Fruit fly (Drosophila melanogaster) whole organism, prepupa: ENCODE results near the gene Gapvd1.

Experiments used
- CG10631 ChIP-seq: fragments of 200-800 bp; sonication (Bioruptor generic); optimal IDR thresholded peaks from 2 replicates; lab custom pipeline; 2016; ENCODE audit warnings: missing biosample characterization, missing genetic modification characterization
- CG10669 ChIP-seq: fragments of 200-800 bp; sonication (Bioruptor generic); optimal IDR thresholded peaks from 3 replicates; lab custom pipeline; 2018; ENCODE audit warnings: missing biosample characterization, mild to moderate bottlenecking, missing genetic modification characterization, moderate library complexity
- CG11762 ChIP-seq: fragments of 200-800 bp; sonication (Bioruptor generic); optimal IDR thresholded peaks from 3 replicates; lab custom pipeline; 2016; ENCODE audit warnings: missing biosample characterization, missing genetic modification characterization; ENCODE audit not compliant: insufficient read depth
- CG11902 ChIP-seq: fragments of 200-800 bp; sonication (Bioruptor generic); optimal IDR thresholded peaks from 3 replicates; lab custom pipeline; 2016; ENCODE audit warnings: missing biosample characterization, missing genetic modification characterization
- CG15336 ChIP-seq: fragments of 200-800 bp; sonication (Bioruptor generic); IDR thresholded peaks from 2 replicates; pipeline ENCODE4 v1.3.6; 2022; ENCODE audit warnings: missing biosample characterization, missing genetic modification characterization
- CG1621 ChIP-seq: fragments of 200-800 bp; sonication (Bioruptor generic); optimal IDR thresholded peaks from 3 replicates; lab custom pipeline; 2018; ENCODE audit warnings: missing biosample characterization, mild to moderate bottlenecking, missing genetic modification characterization
- CG16779 ChIP-seq: fragments of 200-800 bp; sonication (Bioruptor generic); optimal IDR thresholded peaks from 3 replicates; lab custom pipeline; 2017; ENCODE audit warnings: missing biosample characterization, mild to moderate bottlenecking, missing genetic modification characterization
- CG3032 ChIP-seq: fragments of 200-800 bp; optimal IDR thresholded peaks from 2 replicates; lab custom pipeline; 2019; ENCODE audit warnings: missing biosample characterization, mild to moderate bottlenecking, missing genetic modification characterization, moderate library complexity
- CG31627 ChIP-seq: fragments of 200-800 bp; sonication (Bioruptor generic); optimal IDR thresholded peaks from 3 replicates; lab custom pipeline; 2016; ENCODE audit warnings: missing biosample characterization, missing genetic modification characterization
- CG32006 ChIP-seq: fragments of 200-800 bp; sonication (Bioruptor generic); optimal IDR thresholded peaks from 3 replicates; lab custom pipeline; 2017; ENCODE audit warnings: missing biosample characterization, mild to moderate bottlenecking, missing genetic modification characterization
- CG34406 ChIP-seq: fragments of 200-800 bp; sonication (Bioruptor generic); optimal IDR thresholded peaks from 3 replicates; lab custom pipeline; 2016; ENCODE audit warnings: missing biosample characterization, missing genetic modification characterization
- CG3919 ChIP-seq: fragments of 200-800 bp; sonication (Bioruptor generic); optimal IDR thresholded peaks from 3 replicates; lab custom pipeline; 2016; ENCODE audit warnings: missing biosample characterization, missing genetic modification characterization
- CG4318 ChIP-seq: fragments of 200-800 bp; sonication (Bioruptor generic); optimal IDR thresholded peaks from 3 replicates; lab custom pipeline; 2017; ENCODE audit warnings: missing biosample characterization, mild to moderate bottlenecking, missing genetic modification characterization
- CG6276 ChIP-seq: fragments of 200-800 bp; sonication (Bioruptor generic); optimal IDR thresholded peaks from 2 replicates; lab custom pipeline; 2017; ENCODE audit warnings: missing biosample characterization, mild to moderate bottlenecking, missing genetic modification characterization
- CG6792 ChIP-seq: fragments of 200-800 bp; sonication (Bioruptor generic); optimal IDR thresholded peaks from 3 replicates; lab custom pipeline; 2016; ENCODE audit warnings: missing biosample characterization, missing genetic modification characterization
- CG6808 ChIP-seq: fragments of 200-800 bp; sonication (Bioruptor generic); optimal IDR thresholded peaks from 3 replicates; lab custom pipeline; 2017; ENCODE audit warnings: missing biosample characterization, missing genetic modification characterization, mild to moderate bottlenecking, moderate library complexity, missing genetic modification reagents
- CG6854 ChIP-seq: fragments of 200-800 bp; sonication (Bioruptor generic); optimal IDR thresholded peaks from 2 replicates; lab custom pipeline; 2017; ENCODE audit warnings: missing biosample characterization, mild to moderate bottlenecking, missing genetic modification characterization
- CG7368 ChIP-seq: fragments of 200-800 bp; sonication (Bioruptor generic); optimal IDR thresholded peaks from 3 replicates; lab custom pipeline; 2016; ENCODE audit warnings: missing biosample characterization, missing genetic modification characterization
- CG8119 ChIP-seq: fragments of 200-800 bp; sonication (Bioruptor generic); IDR thresholded peaks from 3 replicates; pipeline ENCODE4 v1.3.6; 2022; ENCODE audit warnings: missing biosample characterization, missing genetic modification characterization
- CG8319 ChIP-seq: fragments of 200-800 bp; sonication (Bioruptor generic); optimal IDR thresholded peaks from 3 replicates; lab custom pipeline; 2016; ENCODE audit warnings: missing biosample characterization, missing genetic modification characterization
- Eip75B ChIP-seq: fragments of 200-800 bp; sonication (Bioruptor generic); optimal IDR thresholded peaks from 3 replicates; lab custom pipeline; 2016; ENCODE audit warnings: missing biosample characterization, missing genetic modification characterization
- Eip78C ChIP-seq: fragments of 200-800 bp; sonication (Bioruptor generic); peaks from one replicate; lab custom pipeline; 2016; ENCODE audit warnings: missing biosample characterization, missing genetic modification characterization
- Ets21C ChIP-seq: fragments of 200-800 bp; sonication (Bioruptor generic); optimal IDR thresholded peaks from 3 replicates; lab custom pipeline; 2016; ENCODE audit warnings: missing biosample characterization, missing genetic modification characterization
- Hr38 ChIP-seq: sonication (Bioruptor generic); optimal IDR thresholded peaks from 2 replicates; lab custom pipeline; 2016; ENCODE audit warnings: missing biosample characterization, missing genetic modification characterization
- Hr39 ChIP-seq: fragments of 200-800 bp; sonication (Bioruptor generic); optimal IDR thresholded peaks from 2 replicates; lab custom pipeline; 2016; ENCODE audit warnings: missing biosample characterization, missing genetic modification characterization
- Met ChIP-seq: fragments of 200-800 bp; sonication (Bioruptor generic); optimal IDR thresholded peaks from 3 replicates; lab custom pipeline; 2016; ENCODE audit warnings: missing biosample characterization, missing genetic modification characterization
- Smox ChIP-seq: fragments of 200-800 bp; sonication (Bioruptor generic); optimal IDR thresholded peaks from 3 replicates; lab custom pipeline; 2016; ENCODE audit warnings: missing biosample characterization, missing genetic modification characterization
- Sox102F ChIP-seq: fragments of 200-800 bp; sonication (Bioruptor generic); optimal IDR thresholded peaks from 2 replicates; lab custom pipeline; 2016; ENCODE audit warnings: missing biosample characterization, mild to moderate bottlenecking, missing genetic modification characterization
- Sox14 ChIP-seq: fragments of 200-800 bp; sonication (Bioruptor generic); optimal IDR thresholded peaks from 3 replicates; lab custom pipeline; 2016; ENCODE audit warnings: missing biosample characterization, missing genetic modification characterization
- achi ChIP-seq: fragments of 200-800 bp; sonication (Bioruptor generic); optimal IDR thresholded peaks from 3 replicates; lab custom pipeline; 2016; ENCODE audit warnings: missing biosample characterization, missing genetic modification characterization
- cyc ChIP-seq: fragments of 200-800 bp; sonication (Bioruptor generic); optimal IDR thresholded peaks from 3 replicates; lab custom pipeline; 2016; ENCODE audit warnings: missing biosample characterization, missing genetic modification characterization
- dac ChIP-seq: fragments of 200-800 bp; sonication (Bioruptor generic); optimal IDR thresholded peaks from 2 replicates; lab custom pipeline; 2017; ENCODE audit warnings: missing biosample characterization, mild to moderate bottlenecking, missing genetic modification characterization
- dsx ChIP-seq: fragments of 200-800 bp; optimal IDR thresholded peaks from 3 replicates; lab custom pipeline; 2019; ENCODE audit warnings: missing biosample characterization, mild to moderate bottlenecking, missing genetic modification characterization, moderate library complexity; ENCODE audit not compliant: poor library complexity, severe bottlenecking
- eg ChIP-seq: fragments of 200-800 bp; sonication (Bioruptor generic); IDR thresholded peaks from 3 replicates; pipeline ENCODE4 v1.3.6; 2022; ENCODE audit warnings: missing biosample characterization, missing genetic modification characterization
- esn ChIP-seq: fragments of 200-800 bp; sonication (Bioruptor generic); optimal IDR thresholded peaks from 2 replicates; lab custom pipeline; 2016; ENCODE audit warnings: missing biosample characterization, mild to moderate bottlenecking, missing genetic modification characterization, moderate library complexity
- fd59A ChIP-seq: fragments of 200-800 bp; sonication (Bioruptor generic); optimal IDR thresholded peaks from 2 replicates; lab custom pipeline; 2017; ENCODE audit warnings: missing biosample characterization, mild to moderate bottlenecking, missing genetic modification characterization, missing genetic modification reagents
- fd85E ChIP-seq: fragments of 200-800 bp; sonication (Bioruptor generic); optimal IDR thresholded peaks from 3 replicates; lab custom pipeline; 2016; ENCODE audit warnings: missing biosample characterization, missing genetic modification characterization
- fkh ChIP-seq: fragments of 200-800 bp; sonication (Bioruptor generic); optimal IDR thresholded peaks from 3 replicates; lab custom pipeline; 2017; ENCODE audit warnings: missing biosample characterization, mild to moderate bottlenecking, missing genetic modification characterization, moderate library complexity
- lz ChIP-seq: fragments of 200-800 bp; sonication (Bioruptor generic); optimal IDR thresholded peaks from 3 replicates; lab custom pipeline; 2016; ENCODE audit warnings: missing biosample characterization, missing genetic modification characterization
- net ChIP-seq: fragments of 200-800 bp; sonication (Bioruptor generic); optimal IDR thresholded peaks from 3 replicates; lab custom pipeline; 2016; ENCODE audit warnings: missing biosample characterization, missing genetic modification characterization
- spab ChIP-seq: fragments of 200-800 bp; sonication (Bioruptor generic); optimal IDR thresholded peaks from 2 replicates; lab custom pipeline; 2017; ENCODE audit warnings: missing biosample characterization, mild to moderate bottlenecking, missing genetic modification characterization, missing genetic modification reagents
- vri ChIP-seq: fragments of 200-800 bp; sonication (Bioruptor generic); optimal IDR thresholded peaks from 3 replicates; lab custom pipeline; 2016; ENCODE audit warnings: missing biosample characterization, mild to moderate bottlenecking, missing genetic modification characterization

Gapvd1 gene

dm6 chrX:11379139-11379538, 54.0 kb downstream of the Gapvd1 start (continued):
- TF ChIP-seq fd59A (no peak), CG1621 (tag; lab: Kevin White, UChicago) (no peak), CG8119 (GFP tag; lab: Robert Waterston, UW) (peak; percentile 38; the same call in 1 of the 3 replicates), Eip78C (GFP tag; lab: Kevin White, UChicago) (peak; percentile 73), cyc (GFP tag; lab: Kevin White, UChicago) (peak; percentile 2), CG34406 (GFP tag; lab: Kevin White, UChicago) (peak; percentile 9), CG10669 (GFP tag; lab: Kevin White, UChicago) (no peak), CG6808 (GFP tag; lab: Kevin White, UChicago) (no peak), CG11902 (GFP tag; lab: Kevin White, UChicago) (no peak), CG32006 (GFP tag; lab: Kevin White, UChicago) (no peak), CG3032 (tag; lab: Kevin White, UChicago) (peak; percentile 29), CG8319 (no peak), achi (GFP tag; lab: Kevin White, UChicago) (peak; percentile 4), CG3919 (GFP tag; lab: Kevin White, UChicago) (no peak), Hr38 (GFP tag; lab: Kevin White, UChicago) (no peak), Eip75B (peak; percentile 21), CG6854 (GFP tag; lab: Kevin White, UChicago) (no peak), Sox102F (no peak), CG6792 (GFP tag; lab: Kevin White, UChicago) (no peak), vri (GFP tag; lab: Kevin White, UChicago) (no peak), CG10631 (GFP tag; lab: Kevin White, UChicago) (no peak), lz (peak; percentile 23), CG16779 (tag; lab: Kevin White, UChicago) (no peak), net (no peak), Hr39 (GFP tag; lab: Kevin White, UChicago) (no peak), eg (GFP tag; lab: Robert Waterston, UW) (peak; percentile 61; the same call in 2 of the 3 replicates), CG6276 (GFP tag; lab: Kevin White, UChicago) (no peak), Met (GFP tag; lab: Kevin White, UChicago) (peak; percentile 13)

- TF ChIP-seq Eip78C (GFP tag; lab: Kevin White, UChicago): no peak
- TF ChIP-seq dac: no peak
- no peak for TF ChIP-seq lz
- TF ChIP-seq Hr39 (GFP tag; lab: Kevin White, UChicago): no peak
- no peak for TF ChIP-seq dsx
- no peak for TF ChIP-seq fkh (GFP tag; lab: Kevin White, UChicago)
- TF ChIP-seq spab: no peak
- no peak for TF ChIP-seq CG15336 (GFP tag; lab: Robert Waterston, UW)
- TF ChIP-seq fd59A: no peak
- TF ChIP-seq Smox (GFP tag; lab: Kevin White, UChicago): no peak
- no peak for TF ChIP-seq CG11762 (GFP tag; lab: Kevin White, UChicago)
- TF ChIP-seq fd85E (GFP tag; lab: Kevin White, UChicago): no peak
- TF ChIP-seq Ets21C (GFP tag; lab: Kevin White, UChicago): no peak
- no peak for TF ChIP-seq CG8119 (GFP tag; lab: Robert Waterston, UW)
- no peak for TF ChIP-seq CG4318 (GFP tag; lab: Kevin White, UChicago)
- TF ChIP-seq cyc (GFP tag; lab: Kevin White, UChicago): no peak
- no peak for TF ChIP-seq esn (GFP tag; lab: Kevin White, UChicago)
- TF ChIP-seq CG16779 (tag; lab: Kevin White, UChicago): no peak
Measured at dm6 chrX:11379747-11380146, 54.6 kb downstream of the Gapvd1 start.

dm6 chrX:11382588-11382987, 57.4 kb downstream of the Gapvd1 start:
- TF ChIP-seq CG3919 (GFP tag; lab: Kevin White, UChicago) (no peak), CG1621 (tag; lab: Kevin White, UChicago) (no peak), CG3032 (tag; lab: Kevin White, UChicago) (no peak), CG11762 (GFP tag; lab: Kevin White, UChicago) (no peak), eg (GFP tag; lab: Robert Waterston, UW) (no peak), spab (no peak), esn (GFP tag; lab: Kevin White, UChicago) (no peak), Hr38 (GFP tag; lab: Kevin White, UChicago) (no peak), Sox14 (GFP tag; lab: Kevin White, UChicago) (no peak), fd85E (GFP tag; lab: Kevin White, UChicago) (no peak), cyc (GFP tag; lab: Kevin White, UChicago) (no peak), CG7368 (no peak), Ets21C (GFP tag; lab: Kevin White, UChicago) (no peak), fd59A (no peak), CG31627 (GFP tag; lab: Kevin White, UChicago) (no peak)
